Fruit fly (Drosophila melanogaster) whole organism, embryonic: Measurements from ENCODE around the gene CG14402.
A peak's percentile ranks its signal among the peaks of the same experiment; 100 is the strongest.

ENCODE experiments used
- B-H1 ChIP-seq: fragments of 200-800 bp; sonication (Bioruptor generic); IDR thresholded peaks from 3 replicates; pipeline ENCODE4 v1.3.6; 2022; ENCODE audit warnings: missing biosample characterization, missing genetic modification characterization
- B-H2 ChIP-seq: fragments of 200-800 bp; sonication (Bioruptor generic); optimal IDR thresholded peaks from 2 replicates; lab custom pipeline; 2018; ENCODE audit warnings: missing biosample characterization, mild to moderate bottlenecking, missing genetic modification characterization
- CG11093 ChIP-seq: fragments of 200-800 bp; sonication (Bioruptor generic); IDR thresholded peaks from 3 replicates; pipeline ENCODE4 v1.3.6; 2022; ENCODE audit warnings: missing biosample characterization, missing genetic modification characterization
- CG11456 ChIP-seq: fragments of 200-800 bp; sonication (Bioruptor generic); IDR thresholded peaks from 3 replicates; pipeline ENCODE4 v1.3.6; 2022; ENCODE audit warnings: missing biosample characterization, missing genetic modification characterization
- CG13296 ChIP-seq: fragments of 200-800 bp; sonication (Bioruptor generic); optimal IDR thresholded peaks from 3 replicates; lab custom pipeline; 2018; ENCODE audit warnings: missing biosample characterization, mild to moderate bottlenecking, missing genetic modification characterization
- CG13424 ChIP-seq: fragments of 200-800 bp; sonication (Bioruptor generic); optimal IDR thresholded peaks from 2 replicates; lab custom pipeline; 2019; ENCODE audit warnings: missing biosample characterization, mild to moderate bottlenecking, missing genetic modification characterization, moderate library complexity
- CG14667 ChIP-seq: fragments of 200-800 bp; sonication (Bioruptor generic); IDR thresholded peaks from 2 replicates; pipeline ENCODE4 v1.3.6; 2022; ENCODE audit warnings: missing biosample characterization, missing genetic modification characterization
- CG16813 ChIP-seq: fragments of 200-800 bp; sonication (Bioruptor generic); IDR thresholded peaks from 3 replicates; pipeline ENCODE4 v1.3.6; 2022; ENCODE audit warnings: missing biosample characterization, missing genetic modification characterization; ENCODE audit not compliant: partially characterized antibody
- CG16863 ChIP-seq: fragments of 200-800 bp; sonication (Bioruptor generic); optimal IDR thresholded peaks from 3 replicates; lab custom pipeline; 2016; ENCODE audit warnings: missing biosample characterization, missing genetic modification characterization
- CG18011 ChIP-seq: fragments of 200-800 bp; sonication (Bioruptor generic); optimal IDR thresholded peaks from 2 replicates; lab custom pipeline; 2017; ENCODE audit warnings: missing biosample characterization, missing genetic modification characterization, mild to moderate bottlenecking, moderate library complexity, missing genotype
- CG4424 ChIP-seq: fragments of 200-800 bp; sonication (Bioruptor generic); optimal IDR thresholded peaks from 3 replicates; lab custom pipeline; 2016; ENCODE audit warnings: missing biosample characterization, missing genetic modification characterization
- CG5953 ChIP-seq: fragments of 200-800 bp; sonication (Bioruptor generic); IDR thresholded peaks from 2 replicates; pipeline ENCODE4 v1.3.6; 2022; ENCODE audit warnings: missing biosample characterization, missing genetic modification characterization
- CG7271 ChIP-seq: fragments of 200-800 bp; sonication (Bioruptor generic); optimal IDR thresholded peaks from 2 replicates; lab custom pipeline; 2018; ENCODE audit warnings: missing biosample characterization, mild to moderate bottlenecking, missing genetic modification characterization, moderate library complexity
- CG8281 ChIP-seq: fragments of 200-800 bp; sonication (Bioruptor generic); optimal IDR thresholded peaks from 2 replicates; lab custom pipeline; 2018; ENCODE audit warnings: missing biosample characterization, mild to moderate bottlenecking, missing genetic modification characterization, moderate library complexity
- CG8388 ChIP-seq: fragments of 200-800 bp; sonication (Bioruptor generic); optimal IDR thresholded peaks from 2 replicates; lab custom pipeline; 2019; ENCODE audit warnings: missing biosample characterization, mild to moderate bottlenecking, missing genetic modification characterization, moderate library complexity
- CG8765 ChIP-seq: fragments of 200-800 bp; sonication (Bioruptor generic); IDR thresholded peaks from 2 replicates; pipeline ENCODE4 v1.3.6; 2022; ENCODE audit warnings: missing biosample characterization, missing genetic modification characterization
- D ChIP-seq, 2 experiments: fragments of 200-800 bp in 1 of 2; fragments of >200 bp in 1 of 2; sonication (Bioruptor generic) in 1 of 2; optimal IDR thresholded peaks; 2 replicates in 1 of 2; 3 replicates in 1 of 2; lab custom pipeline; 2017; ENCODE audit warnings: mild to moderate bottlenecking in 1 of 2, missing biosample characterization in 1 of 2, missing genetic modification characterization in 1 of 2, missing genetic modification reagents in 1 of 2
- Eip74EF ChIP-seq, 2 experiments: fragments of 200-800 bp in 1 of 2; fragments of >200 bp in 1 of 2; sonication (Bioruptor generic) in 1 of 2; optimal IDR thresholded peaks; 2 replicates each; lab custom pipeline; 2017 to 2019; ENCODE audit warnings: missing biosample characterization in 2 of 2, missing genetic modification characterization in 2 of 2, mild to moderate bottlenecking in 1 of 2, moderate library complexity in 1 of 2
- Ets97D ChIP-seq: fragments of 200-800 bp; sonication (Bioruptor generic); optimal IDR thresholded peaks from 3 replicates; lab custom pipeline; 2016; ENCODE audit warnings: missing biosample characterization, missing genetic modification characterization
- HmgD ChIP-seq: fragments of 200-800 bp; sonication (Bioruptor generic); optimal IDR thresholded peaks from 3 replicates; lab custom pipeline; 2016; ENCODE audit warnings: missing biosample characterization, missing genetic modification characterization
- MESR4 ChIP-seq: fragments of 200-800 bp; sonication (Bioruptor generic); optimal IDR thresholded peaks from 2 replicates; lab custom pipeline; 2018; ENCODE audit warnings: missing biosample characterization, mild to moderate bottlenecking, missing genetic modification characterization, moderate library complexity
- Meics ChIP-seq: fragments of 200-800 bp; sonication (Bioruptor generic); optimal IDR thresholded peaks from 2 replicates; lab custom pipeline; 2017; ENCODE audit warnings: missing biosample characterization, mild to moderate bottlenecking, missing genetic modification characterization
- Scr ChIP-seq: fragments of 200-800 bp; sonication (Bioruptor generic); IDR thresholded peaks from 2 replicates; pipeline ENCODE4 v1.3.6; 2022; ENCODE audit warnings: missing biosample characterization, missing genetic modification characterization; ENCODE audit not compliant: partially characterized antibody
- Spps ChIP-seq: fragments of 200-800 bp; sonication (Bioruptor generic); optimal IDR thresholded peaks from 2 replicates; lab custom pipeline; 2018; ENCODE audit warnings: missing biosample characterization, mild to moderate bottlenecking, missing genetic modification characterization
- Sry-δ ChIP-seq: fragments of 200-800 bp; sonication (Bioruptor generic); optimal IDR thresholded peaks from 2 replicates; lab custom pipeline; 2016; ENCODE audit warnings: missing biosample characterization, missing genetic modification characterization
- Stat92E ChIP-seq, 3 experiments: fragments of >200 bp in 2 of 3; fragments of 200-800 bp in 1 of 3; sonication (Bioruptor generic) in 1 of 3; optimal IDR thresholded peaks; 2 replicates each; lab custom pipeline; 2017 to 2019; ENCODE audit warnings: missing biosample characterization in 3 of 3, missing genetic modification characterization in 3 of 3, mild to moderate bottlenecking in 1 of 3, moderate library complexity in 1 of 3
- ac ChIP-seq: fragments of 200-800 bp; sonication (Bioruptor generic); optimal IDR thresholded peaks from 3 replicates; lab custom pipeline; 2017; ENCODE audit warnings: missing biosample characterization, mild to moderate bottlenecking, missing genetic modification characterization
- az2 ChIP-seq: fragments of 200-800 bp; sonication (Bioruptor generic); optimal IDR thresholded peaks from 3 replicates; lab custom pipeline; 2016; ENCODE audit warnings: missing biosample characterization, missing genetic modification characterization
- danr ChIP-seq: fragments of 200-800 bp; sonication (Bioruptor generic); IDR thresholded peaks from 2 replicates; pipeline ENCODE4 v1.3.6; 2022; ENCODE audit warnings: missing biosample characterization, missing genetic modification characterization
- dati ChIP-seq: fragments of 200-800 bp; sonication (Bioruptor generic); IDR thresholded peaks from 2 replicates; pipeline ENCODE4 v1.3.6; 2022; ENCODE audit warnings: missing biosample characterization, missing genetic modification characterization
- dm ChIP-seq: fragments of 200-800 bp; sonication (Bioruptor generic); optimal IDR thresholded peaks from 3 replicates; lab custom pipeline; 2016; ENCODE audit warnings: missing biosample characterization, missing genetic modification characterization
- emc ChIP-seq: fragments of 200-800 bp; sonication (Bioruptor generic); optimal IDR thresholded peaks from 2 replicates; lab custom pipeline; 2016; ENCODE audit warnings: missing biosample characterization, missing genetic modification characterization
- gcm ChIP-seq: fragments of 200-800 bp; sonication (Bioruptor generic); optimal IDR thresholded peaks from 2 replicates; lab custom pipeline; 2019; ENCODE audit warnings: missing biosample characterization, mild to moderate bottlenecking, missing genetic modification characterization, moderate library complexity
- klu ChIP-seq: fragments of 200-800 bp; sonication (Bioruptor generic); IDR thresholded peaks from 2 replicates; pipeline ENCODE4 v1.3.6; 2022; ENCODE audit warnings: missing biosample characterization, missing genetic modification characterization
- luna ChIP-seq: fragments of 200-800 bp; sonication (Bioruptor generic); optimal IDR thresholded peaks from 2 replicates; lab custom pipeline; 2016; ENCODE audit warnings: missing biosample characterization, missing genetic modification characterization
- odd ChIP-seq: fragments of 200-800 bp; sonication (Bioruptor generic); optimal IDR thresholded peaks from 2 replicates; lab custom pipeline; 2017; ENCODE audit warnings: missing biosample characterization, mild to moderate bottlenecking, missing genetic modification characterization
- otp ChIP-seq: fragments of 200-800 bp; sonication (Bioruptor generic); IDR thresholded peaks from 3 replicates; pipeline ENCODE4, ENCODE4 v1.3.6; 2022; ENCODE audit warnings: missing biosample characterization, missing genetic modification characterization
- pb ChIP-seq: fragments of 200-800 bp; sonication (Bioruptor generic); optimal IDR thresholded peaks from 3 replicates; lab custom pipeline; 2016; ENCODE audit warnings: missing biosample characterization, missing genetic modification characterization
- slp2 ChIP-seq: fragments of 200-800 bp; sonication (Bioruptor generic); optimal IDR thresholded peaks from 2 replicates; lab custom pipeline; 2016; ENCODE audit warnings: missing biosample characterization, missing genetic modification characterization
- sna ChIP-seq: fragments of 200-800 bp; sonication (Bioruptor generic); IDR thresholded peaks from 2 replicates; pipeline ENCODE4 v1.3.6; 2022; ENCODE audit warnings: missing biosample characterization, missing genetic modification characterization; ENCODE audit not compliant: partially characterized antibody
- sqz ChIP-seq: fragments of 200-800 bp; sonication (Bioruptor generic); optimal IDR thresholded peaks from 3 replicates; lab custom pipeline; 2018; ENCODE audit warnings: missing biosample characterization, mild to moderate bottlenecking, missing genetic modification characterization
- ssp ChIP-seq: fragments of 200-800 bp; sonication (Bioruptor generic); IDR thresholded peaks from 2 replicates; pipeline ENCODE4 v1.3.6; 2022; ENCODE audit warnings: missing biosample characterization, missing genetic modification characterization
- tll ChIP-seq, 2 experiments: fragments of 200-800 bp in 1 of 2; fragments of >200 bp in 1 of 2; sonication (Bioruptor generic) in 1 of 2; optimal IDR thresholded peaks; 2 replicates each; lab custom pipeline; 2017 to 2019; ENCODE audit warnings: missing biosample characterization in 2 of 2, missing genetic modification characterization in 2 of 2, mild to moderate bottlenecking in 1 of 2, moderate library complexity in 1 of 2
- ttk ChIP-seq: fragments of 200-800 bp; sonication (Bioruptor generic); IDR thresholded peaks from 2 replicates; pipeline ENCODE4 v2.1.2; 2022; ENCODE audit warnings: missing biosample characterization, missing genetic modification characterization
- usp ChIP-seq: fragments of >200 bp; optimal IDR thresholded peaks from 2 replicates; lab custom pipeline; 2017; ENCODE audit warnings: missing biosample characterization, missing genetic modification characterization
- vfl ChIP-seq: fragments of 200-800 bp; sonication (Bioruptor generic); optimal IDR thresholded peaks from 2 replicates; lab custom pipeline; 2016; ENCODE audit warnings: missing biosample characterization, missing genetic modification characterization
- vvl ChIP-seq: fragments of 200-800 bp; sonication (Bioruptor generic); IDR thresholded peaks from 2 replicates; pipeline ENCODE4 v1.3.6; 2022; ENCODE audit warnings: missing biosample characterization, missing genetic modification characterization

CG14402 gene

DNA sequence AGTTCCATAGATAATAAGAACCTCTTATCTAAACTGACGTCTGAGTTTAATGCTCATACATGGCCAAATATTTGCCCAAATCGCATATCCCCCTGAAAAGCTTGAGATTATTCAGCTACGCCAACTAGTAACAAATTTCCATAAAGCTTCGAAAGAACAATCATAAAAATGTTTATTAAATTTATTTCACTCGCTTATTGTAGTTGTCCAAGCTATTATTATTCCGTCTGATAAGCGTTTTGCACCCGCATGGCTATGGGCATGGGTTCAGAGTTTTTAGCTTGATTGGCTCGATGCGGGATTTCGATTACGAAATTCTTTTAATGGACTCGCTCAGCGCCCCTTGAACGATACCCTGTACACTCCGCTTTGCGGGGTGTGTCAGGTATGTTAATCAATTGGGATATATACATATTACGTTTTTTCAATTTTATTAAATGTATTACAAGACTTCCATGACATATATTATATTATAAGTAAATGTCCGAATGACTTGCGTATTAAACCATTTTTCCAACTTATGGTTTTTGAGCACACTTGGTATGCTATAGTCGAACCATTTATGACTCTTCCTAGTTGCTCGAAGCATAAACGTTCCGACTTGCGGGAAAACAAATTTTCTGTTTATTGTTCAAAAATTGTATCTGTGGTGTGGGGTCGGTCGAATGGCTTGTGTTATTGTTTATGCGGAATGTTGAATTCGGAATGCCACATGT is 43.3 kb upstream of the CG14402 start (continued):
- TF ChIP-seq Eip74EF (GFP tag; optimal IDR thresholded peaks at IDR 0.05; lab: Kevin White, UChicago) (peak in 1 of 2 experiments; percentile 94), otp (GFP tag; lab: Robert Waterston, UW) (peak; percentile 94), Spps (peak; percentile 92), Stat92E (GFP tag; optimal IDR thresholded peaks at IDR 0.05; lab: Kevin White, UChicago) (peak in 1 of 3 experiments; percentile 87), ttk (GFP tag; lab: Robert Waterston, UW) (peak; percentile 91), ssp (GFP tag; lab: Robert Waterston, UW) (peak; percentile 87), CG14667 (peak; percentile 91), Scr (peak; percentile 71), slp2 (peak; percentile 73), luna (GFP tag; lab: Kevin White, UChicago) (peak; percentile 2), CG4424 (GFP tag; lab: Kevin White, UChicago) (peak; percentile 95), usp (no peak), vfl (GFP tag; lab: Kevin White, UChicago) (peak; percentile 89), sna (GFP tag; lab: Robert Waterston, UW) (peak; percentile 33; the same call in 1 of the 2 replicates), CG16863 (peak; percentile 80), danr (GFP tag; lab: Robert Waterston, UW) (peak; percentile 90), sqz (GFP tag; lab: Kevin White, UChicago) (peak; percentile 83), dm (GFP tag; lab: Kevin White, UChicago) (peak; percentile 60), B-H1 (GFP tag; lab: Robert Waterston, UW) (peak; percentile 91), CG8281 (tag; lab: Kevin White, UChicago) (peak; percentile 85), pb (GFP tag; lab: Kevin White, UChicago) (no peak), tll (GFP tag; optimal IDR thresholded peaks at IDR 0.05; lab: Kevin White, UChicago) (no peak), CG7271 (tag; lab: Kevin White, UChicago) (peak; percentile 67), CG13296 (peak; percentile 96), emc (GFP tag; lab: Kevin White, UChicago) (peak; percentile 64), ac (GFP tag; lab: Kevin White, UChicago) (peak; percentile 62), D (optimal IDR thresholded peaks at IDR 0.05; lab: Kevin White, UChicago) (no peak), D (GFP tag; optimal IDR thresholded peaks at IDR 0.05; lab: Kevin White, UChicago) (peak; percentile 90), dati (GFP tag; lab: Robert Waterston, UW) (peak; percentile 71), CG13424 (peak; percentile 95), gcm (GFP tag; lab: Kevin White, UChicago) (peak; percentile 98), Meics (peak; percentile 96), CG11456 (GFP tag; lab: Robert Waterston, UW) (peak; percentile 94; the same call in 2 of the 3 replicates), CG8388 (GFP tag; lab: Kevin White, UChicago) (peak; percentile 95), CG11093 (GFP tag; lab: Robert Waterston, UW) (peak; percentile 91), CG16813 (GFP tag; lab: Robert Waterston, UW) (peak; percentile 84), CG8765 (peak; percentile 75), Ets97D (GFP tag; lab: Kevin White, UChicago) (peak; percentile 48), CG5953 (GFP tag; lab: Robert Waterston, UW) (peak; percentile 91), Sry-δ (GFP tag; lab: Kevin White, UChicago) (peak; percentile 37), vvl (GFP tag; lab: Robert Waterston, UW) (peak; percentile 98), B-H2 (GFP tag; lab: Kevin White, UChicago) (peak; percentile 81), odd (GFP tag; lab: Kevin White, UChicago) (peak; percentile 94), MESR4 (GFP tag; lab: Kevin White, UChicago) (peak; percentile 58), klu (GFP tag; lab: Robert Waterston, UW) (peak; percentile 91), HmgD (GFP tag; lab: Kevin White, UChicago) (peak; percentile 12), CG18011 (GFP tag; lab: Kevin White, UChicago) (peak; percentile 87), az2 (GFP tag; lab: Kevin White, UChicago) (peak; percentile 95)
